Worm (Caenorhabditis elegans) whole organism, late embryonic: ENCODE data around the gene T23F4.2.

ENCODE experiments used
- T23F11.4 ChIP-seq: fragments of 200-800 bp; sonication (Bioruptor generic); optimal IDR thresholded peaks from 2 replicates; lab custom pipeline; 2018; ENCODE audit warnings: mild to moderate bottlenecking, missing genetic modification characterization, missing compliant biosample characterization
- ceh-30 ChIP-seq: fragments of 150-350 bp; optimal IDR thresholded peaks from 2 replicates; lab custom pipeline; 2014; ENCODE audit warnings: missing biosample characterization, missing genetic modification characterization
- elt-2 ChIP-seq: sonication (generic microtip); optimal IDR thresholded peaks from 2 replicates; lab custom pipeline; 2016; ENCODE audit warnings: missing genetic modification reagents, missing genetic modification characterization, missing compliant biosample characterization
- ets-4 ChIP-seq: sonication (generic microtip); optimal IDR thresholded peaks from 2 replicates; lab custom pipeline; 2016; ENCODE audit warnings: missing genetic modification characterization, missing compliant biosample characterization
- fkh-10 ChIP-seq: fragments of 150-350 bp; optimal IDR thresholded peaks from 2 replicates; lab custom pipeline; 2014; ENCODE audit warnings: missing biosample characterization, missing genetic modification reagents, missing genetic modification characterization
- mec-3 ChIP-seq: sonication (generic microtip); optimal IDR thresholded peaks from 2 replicates; lab custom pipeline; 2016; ENCODE audit warnings: borderline replicate concordance, missing genetic modification characterization, missing compliant biosample characterization
- nhr-11 ChIP-seq: fragments of 150-350 bp; optimal IDR thresholded peaks from 2 replicates; lab custom pipeline; 2014; ENCODE audit warnings: missing biosample characterization, missing genetic modification characterization
- pag-3 ChIP-seq: sonication (generic microtip); optimal IDR thresholded peaks from 2 replicates; lab custom pipeline; 2016; ENCODE audit warnings: missing compliant biosample characterization, missing genetic modification characterization, borderline replicate concordance
- pqm-1 ChIP-seq: sonication (generic microtip); optimal IDR thresholded peaks from 2 replicates; lab custom pipeline; 2016; ENCODE audit warnings: missing genetic modification characterization, missing compliant biosample characterization
- pros-1 ChIP-seq: fragments of 150-350 bp; optimal IDR thresholded peaks from 2 replicates; lab custom pipeline; 2014; ENCODE audit warnings: missing biosample characterization, missing genetic modification reagents, missing genetic modification characterization
- unc-55 ChIP-seq: sonication (generic microtip); optimal IDR thresholded peaks from 2 replicates; lab custom pipeline; 2017; ENCODE audit warnings: missing biosample characterization, missing genetic modification reagents, missing genetic modification characterization

DNA sequence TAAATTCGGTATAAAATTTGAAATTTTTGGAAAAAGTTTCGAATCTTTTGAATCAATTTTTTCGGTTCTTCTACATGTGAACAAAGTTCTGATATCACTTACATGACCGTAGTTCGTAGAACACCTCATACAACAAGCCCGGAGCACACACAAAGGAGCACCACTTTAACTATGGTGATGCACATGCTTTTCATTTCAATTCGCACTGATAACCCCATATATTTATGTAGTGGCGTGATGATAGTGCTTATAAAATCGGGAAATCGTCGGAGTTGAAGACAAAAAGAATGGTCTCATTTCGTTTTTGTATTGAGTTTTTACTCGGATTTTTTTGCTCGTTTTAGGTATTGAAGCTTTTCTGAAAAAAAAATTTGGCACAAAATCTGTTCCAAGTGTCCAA is 22.7 kb upstream of the T23F4.2 start, which contains the start of gene W09B6.4:
- TF ChIP-seq nhr-11 (tag; lab: Kevin White, UChicago) (no peak), elt-2 (tag; lab: Kevin White, UChicago) (no peak), fkh-10 (no peak), pqm-1 (tag; lab: Kevin White, UChicago) (no peak), T23F11.4 (GFP tag; lab: Kevin White, UChicago) (no peak), mec-3 (tag; lab: Kevin White, UChicago) (no peak), unc-55 (no peak), ets-4 (no peak), pag-3 (tag; lab: Kevin White, UChicago) (no peak), pros-1 (tag; lab: Kevin White, UChicago) (no peak), ceh-30 (tag; lab: Kevin White, UChicago) (no peak)
